Fruit fly (Drosophila melanogaster): ENCODE results near the gene Ppi1.

DNA sequence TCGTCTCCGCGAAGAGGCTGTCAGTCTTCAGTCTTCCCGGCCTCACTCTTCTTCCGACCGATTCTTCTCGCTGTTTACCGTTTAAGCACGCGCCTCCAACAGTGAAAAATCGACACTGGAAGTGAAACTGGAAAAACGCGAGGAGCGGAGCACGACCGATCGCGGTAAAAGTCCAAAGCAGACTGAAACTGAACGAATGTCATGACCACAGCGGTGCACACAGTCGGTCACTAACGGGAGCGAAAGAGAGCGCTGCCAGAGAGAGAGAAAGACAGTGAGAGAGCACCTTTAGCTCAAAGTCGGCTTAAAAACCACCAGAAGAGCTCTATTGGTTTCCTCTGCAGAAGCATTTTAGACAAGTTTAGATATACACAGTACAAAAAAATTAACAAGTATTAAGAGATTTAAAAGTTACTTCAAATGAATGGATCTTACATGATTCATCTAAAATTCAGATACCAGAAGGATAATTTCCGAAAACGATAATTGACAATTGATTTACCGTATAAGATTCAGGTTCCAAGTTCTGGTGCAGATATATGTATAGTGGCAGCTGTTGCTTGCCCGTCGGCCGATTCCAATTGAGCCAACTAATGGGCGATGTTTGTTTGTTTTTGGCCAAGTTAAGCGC lies 31.5 kb upstream of the Ppi1 start, which contains the start of gene CG11498:
- TF ChIP-seq CG8478 (optimal IDR thresholded peaks at IDR 0.05), result no peak
- TF ChIP-seq CTCF (optimal IDR thresholded peaks at IDR 0.05), result no peak

Measured in S2 (cell line).